Worm (Caenorhabditis elegans) whole organism, young adult: Measurements from ENCODE around the gene wrb-1.

Experiments used
- B0336.3 ChIP-seq: fragments of 200-800 bp; sonication (Bioruptor generic); IDR thresholded peaks from 2 replicates; pipeline ENCODE4 v1.3.6; 2022; ENCODE audit warnings: missing genetic modification characterization, missing compliant biosample characterization
- C17E4.6 ChIP-seq: fragments of 200-800 bp; sonication (Bioruptor generic); IDR thresholded peaks from 2 replicates; pipeline ENCODE4 v1.3.6; 2022; ENCODE audit warnings: missing genetic modification reagents, missing genetic modification characterization, missing compliant biosample characterization
- F33H1.4 ChIP-seq: fragments of 200-800 bp; sonication (Bioruptor generic); IDR thresholded peaks from 2 replicates; pipeline ENCODE4 v1.3.6; 2022; ENCODE audit warnings: missing genetic modification reagents, missing genetic modification characterization, missing compliant biosample characterization
- F37B4.10 ChIP-seq: fragments of 200-800 bp; sonication (Bioruptor generic); IDR thresholded peaks from 2 replicates; pipeline ENCODE4 v1.3.6; 2022; ENCODE audit warnings: missing genetic modification characterization, missing compliant biosample characterization
- K12H6.12 ChIP-seq: fragments of 200-800 bp; sonication (Bioruptor generic); optimal IDR thresholded peaks from 2 replicates; lab custom pipeline; 2018; ENCODE audit warnings: mild to moderate bottlenecking, missing genetic modification characterization, missing compliant biosample characterization
- T07F8.4 ChIP-seq: sonication (generic microtip); optimal IDR thresholded peaks from 2 replicates; lab custom pipeline; 2016; ENCODE audit warnings: mild to moderate bottlenecking, missing genetic modification characterization, moderate library complexity, missing compliant biosample characterization
- Y56A3A.18 ChIP-seq: fragments of 200-800 bp; sonication (Bioruptor generic); IDR thresholded peaks from 2 replicates; pipeline ENCODE4 v1.3.6; 2022; ENCODE audit warnings: missing genetic modification reagents, missing genetic modification characterization, missing compliant biosample characterization
- Y67H2A.10 ChIP-seq: fragments of 200-800 bp; sonication (Bioruptor generic); conservative IDR thresholded peaks from 2 replicates; pipeline ENCODE4 v1.3.6; 2022; ENCODE audit warnings: missing genetic modification reagents, missing genetic modification characterization, missing compliant biosample characterization
- ama-1 ChIP-seq, 3 experiments: fragments of 150-350 bp in 1 of 3; sonication (generic microtip) in 2 of 3; optimal IDR thresholded peaks; 2 replicates each; lab custom pipeline; 2014 to 2018; ENCODE audit warnings: missing biosample characterization in 2 of 3, missing genetic modification characterization in 2 of 3, missing genetic modification reagents in 2 of 3
- aptf-2 ChIP-seq: fragments of 200-800 bp; sonication (Bioruptor generic); conservative IDR thresholded peaks from 2 replicates; pipeline ENCODE4 v1.3.6; 2022; ENCODE audit warnings: missing genetic modification reagents, missing genetic modification characterization, missing compliant biosample characterization
- atf-7 ChIP-seq: sonication (generic microtip); optimal IDR thresholded peaks from 2 replicates; lab custom pipeline; 2017; ENCODE audit warnings: mild to moderate bottlenecking, missing genetic modification characterization, missing compliant biosample characterization
- athp-1 ChIP-seq: sonication (generic microtip); optimal IDR thresholded peaks from 2 replicates; lab custom pipeline; 2017; ENCODE audit warnings: mild to moderate bottlenecking, missing genetic modification characterization, missing compliant biosample characterization
- attf-3 ChIP-seq: fragments of 200-800 bp; sonication (Bioruptor generic); conservative IDR thresholded peaks from 2 replicates; pipeline ENCODE4 v1.3.6; 2022; ENCODE audit warnings: missing genetic modification reagents, missing genetic modification characterization, missing compliant biosample characterization
- attf-6 ChIP-seq: fragments of 200-800 bp; sonication (Bioruptor generic); IDR thresholded peaks from 2 replicates; pipeline ENCODE4 v1.3.6; 2022; ENCODE audit warnings: missing genetic modification reagents, missing genetic modification characterization, missing compliant biosample characterization
- bed-1 ChIP-seq: fragments of 200-800 bp; sonication (Bioruptor generic); IDR thresholded peaks from 2 replicates; pipeline ENCODE4 v1.3.6; 2022; ENCODE audit warnings: missing genetic modification reagents, missing genetic modification characterization, missing compliant biosample characterization
- bed-2 ChIP-seq: fragments of 200-800 bp; sonication (Bioruptor generic); IDR thresholded peaks from 2 replicates; pipeline ENCODE4 v1.3.6; 2022; ENCODE audit warnings: missing genetic modification reagents, missing genetic modification characterization, missing compliant biosample characterization
- ccch-3 ChIP-seq: fragments of 200-800 bp; sonication (Bioruptor generic); optimal IDR thresholded peaks from 2 replicates; lab custom pipeline; 2018; ENCODE audit warnings: mild to moderate bottlenecking, missing genetic modification characterization, missing compliant biosample characterization
- cebp-1 ChIP-seq, 2 experiments: fragments of 200-800 bp in 1 of 2; sonication (Bioruptor generic) in 1 of 2; sonication (generic microtip) in 1 of 2; IDR thresholded peaks in 1 of 2; optimal IDR thresholded peaks in 1 of 2; 2 replicates each; pipeline versions ENCODE4 v1.3.6 to Lab custom; 2017 to 2022; ENCODE audit warnings: missing compliant biosample characterization in 2 of 2, missing genetic modification characterization in 2 of 2, mild to moderate bottlenecking in 1 of 2, missing genetic modification reagents in 1 of 2, moderate library complexity in 1 of 2
- ceh-27 ChIP-seq: fragments of 200-800 bp; sonication (Bioruptor generic); optimal IDR thresholded peaks from 2 replicates; lab custom pipeline; 2018; ENCODE audit warnings: mild to moderate bottlenecking, missing genetic modification characterization, moderate library complexity, missing compliant biosample characterization
- ceh-40 ChIP-seq: fragments of 200-800 bp; sonication (Bioruptor generic); IDR thresholded peaks from 2 replicates; pipeline ENCODE4 v1.3.6; 2022; ENCODE audit warnings: missing genetic modification characterization, missing compliant biosample characterization
- ceh-91 ChIP-seq: fragments of 200-800 bp; sonication (Bioruptor generic); IDR thresholded peaks from 2 replicates; pipeline ENCODE4 v1.3.6; 2022; ENCODE audit warnings: missing genetic modification reagents, missing genetic modification characterization, missing compliant biosample characterization
- chd-7 ChIP-seq: sonication (generic microtip); optimal IDR thresholded peaks from 2 replicates; lab custom pipeline; 2016; ENCODE audit warnings: mild to moderate bottlenecking, missing genetic modification characterization, moderate library complexity, missing compliant biosample characterization
- dpff-1 ChIP-seq: sonication (generic microtip); optimal IDR thresholded peaks from 2 replicates; lab custom pipeline; 2017; ENCODE audit warnings: mild to moderate bottlenecking, missing genetic modification characterization, missing compliant biosample characterization
- efl-1 ChIP-seq: fragments of 150-350 bp; optimal IDR thresholded peaks from 2 replicates; lab custom pipeline; 2014; ENCODE audit warnings: missing biosample characterization, missing genetic modification reagents, missing genetic modification characterization
- egl-18 ChIP-seq: fragments of 200-800 bp; sonication (Bioruptor generic); IDR thresholded peaks from 2 replicates; pipeline ENCODE4 v1.3.6; 2022; ENCODE audit warnings: missing genetic modification reagents, missing genetic modification characterization, missing compliant biosample characterization
- egl-44 ChIP-seq: fragments of 200-800 bp; sonication (Bioruptor generic); IDR thresholded peaks from 2 replicates; pipeline ENCODE4 v1.3.6; 2022; ENCODE audit warnings: missing genetic modification reagents, missing genetic modification characterization, missing compliant biosample characterization
- ekl-4 ChIP-seq: fragments of 200-800 bp; sonication (Bioruptor generic); IDR thresholded peaks from 2 replicates; pipeline ENCODE4 v1.3.6; 2022; ENCODE audit warnings: missing genetic modification reagents, missing genetic modification characterization, missing compliant biosample characterization
- gei-17 ChIP-seq: fragments of 200-800 bp; sonication (Bioruptor generic); optimal IDR thresholded peaks from 2 replicates; lab custom pipeline; 2018; ENCODE audit warnings: mild to moderate bottlenecking, missing genetic modification characterization, missing compliant biosample characterization
- hrde-1 ChIP-seq: sonication (generic microtip); optimal IDR thresholded peaks from 2 replicates; lab custom pipeline; 2016; ENCODE audit warnings: missing genetic modification characterization, mild to moderate bottlenecking, missing compliant biosample characterization, moderate library complexity, missing genotype, missing genetic modification reagents, borderline replicate concordance
- hsf-1 ChIP-seq: fragments of 200-800 bp; sonication (Bioruptor generic); IDR thresholded peaks from 2 replicates; pipeline ENCODE4 v1.3.6; 2022; ENCODE audit warnings: missing genetic modification reagents, missing genetic modification characterization, missing compliant biosample characterization
- let-526 ChIP-seq: fragments of 200-800 bp; sonication (Bioruptor generic); IDR thresholded peaks from 2 replicates; pipeline ENCODE4 v1.3.6; 2022; ENCODE audit warnings: missing genetic modification reagents, missing genetic modification characterization, missing compliant biosample characterization
- lin-26 ChIP-seq: fragments of 200-800 bp; sonication (Bioruptor generic); IDR thresholded peaks from 2 replicates; pipeline ENCODE4 v1.3.6; 2022; ENCODE audit warnings: missing genetic modification reagents, missing genetic modification characterization, missing compliant biosample characterization
- lin-40 ChIP-seq: sonication (generic microtip); optimal IDR thresholded peaks from 2 replicates; lab custom pipeline; 2016; ENCODE audit warnings: missing genetic modification characterization, mild to moderate bottlenecking, missing compliant biosample characterization, missing genotype, missing genetic modification reagents
- lsy-27 ChIP-seq: sonication (generic microtip); optimal IDR thresholded peaks from 2 replicates; lab custom pipeline; 2017; ENCODE audit warnings: missing genetic modification characterization, mild to moderate bottlenecking, missing compliant biosample characterization, antibody characterized with exemption, missing genotype, borderline replicate concordance; ENCODE audit not compliant: insufficient read depth
- mcd-1 ChIP-seq: fragments of 200-800 bp; sonication (Bioruptor generic); IDR thresholded peaks from 2 replicates; pipeline ENCODE4 v1.3.6; 2022; ENCODE audit warnings: missing genetic modification reagents, missing genetic modification characterization, missing compliant biosample characterization
- nfya-2 ChIP-seq: fragments of 200-800 bp; sonication (Bioruptor generic); IDR thresholded peaks from 2 replicates; pipeline ENCODE4 v1.3.6; 2022; ENCODE audit warnings: missing genetic modification reagents, missing genetic modification characterization, missing compliant biosample characterization
- nhr-179 ChIP-seq: sonication (generic microtip); optimal IDR thresholded peaks from 2 replicates; lab custom pipeline; 2016; ENCODE audit warnings: mild to moderate bottlenecking, missing genetic modification characterization, missing compliant biosample characterization
- nhr-90 ChIP-seq: sonication (generic microtip); optimal IDR thresholded peaks from 2 replicates; lab custom pipeline; 2016; ENCODE audit warnings: missing genotype, mild to moderate bottlenecking, missing genetic modification characterization, missing compliant biosample characterization
- rpc-1 ChIP-seq, 2 experiments: fragments of 150-350 bp in 1 of 2; sonication (generic microtip) in 1 of 2; optimal IDR thresholded peaks; 2 replicates each; lab custom pipeline; 2014 to 2018; ENCODE audit warnings: missing biosample characterization in 1 of 2, missing genetic modification characterization in 1 of 2, missing genetic modification reagents in 1 of 2, missing genotype in 1 of 2
- sdz-38 ChIP-seq: sonication (generic microtip); optimal IDR thresholded peaks from 2 replicates; lab custom pipeline; 2016; ENCODE audit warnings: missing genotype, missing genetic modification characterization, missing compliant biosample characterization
- somi-1 ChIP-seq: fragments of 200-800 bp; sonication (Bioruptor generic); optimal IDR thresholded peaks from 2 replicates; lab custom pipeline; 2018; ENCODE audit warnings: mild to moderate bottlenecking, missing genetic modification characterization, missing compliant biosample characterization
- sptf-2 ChIP-seq: fragments of 200-800 bp; sonication (Bioruptor generic); optimal IDR thresholded peaks from 2 replicates; lab custom pipeline; 2018; ENCODE audit warnings: mild to moderate bottlenecking, missing genetic modification characterization, missing compliant biosample characterization
- tlf-1 ChIP-seq: fragments of 200-800 bp; sonication (Bioruptor generic); optimal IDR thresholded peaks from 2 replicates; lab custom pipeline; 2018; ENCODE audit warnings: mild to moderate bottlenecking, missing genetic modification characterization, missing compliant biosample characterization
- unc-62 ChIP-seq: fragments of 150-350 bp; optimal IDR thresholded peaks from 2 replicates; lab custom pipeline; 2014; ENCODE audit warnings: missing biosample characterization, missing genetic modification reagents, missing genetic modification characterization
- xnd-1 ChIP-seq: sonication (generic microtip); optimal IDR thresholded peaks from 2 replicates; lab custom pipeline; 2016; ENCODE audit warnings: missing genotype, missing genetic modification reagents, missing genetic modification characterization, missing compliant biosample characterization
- ztf-18 ChIP-seq: sonication (generic microtip); optimal IDR thresholded peaks from 2 replicates; lab custom pipeline; 2016; ENCODE audit warnings: missing genotype, mild to moderate bottlenecking, missing genetic modification characterization, missing compliant biosample characterization
- ztf-22 ChIP-seq: fragments of 200-800 bp; sonication (Bioruptor generic); optimal IDR thresholded peaks from 2 replicates; lab custom pipeline; 2018; ENCODE audit warnings: mild to moderate bottlenecking, missing genetic modification characterization, moderate library complexity, missing compliant biosample characterization

Gene wrb-1

DNA sequence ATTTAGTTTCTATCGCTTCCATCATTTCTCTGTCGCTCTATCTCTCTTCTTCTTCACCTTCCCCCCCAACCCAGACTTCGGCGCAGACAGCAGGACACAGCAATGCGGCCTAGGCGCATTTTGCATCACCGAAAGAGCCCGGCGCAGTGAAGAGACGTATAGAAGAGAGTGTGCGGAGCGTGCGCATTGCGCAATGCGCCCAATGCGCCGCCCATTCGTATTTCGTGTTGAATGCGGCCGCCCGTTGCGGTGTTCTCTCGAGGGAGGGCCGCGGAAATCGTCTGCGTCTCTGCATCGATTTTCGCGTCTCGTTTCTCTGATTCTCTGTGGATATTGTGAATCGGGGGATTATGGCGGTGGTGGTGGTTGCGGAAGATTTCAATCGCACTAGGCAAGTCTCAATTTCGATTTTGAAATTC lies 44.5 kb upstream of the wrb-1 start (continued):
- 0 out of 2 replicates have a peak, but pooled peaks have one; percentile 34 for TF ChIP-seq ceh-91 (GFP tag; lab: Robert Waterston, UW)
- no peak for TF ChIP-seq rpc-1 (optimal IDR thresholded peaks at IDR 0.05; lab: Kevin White, UChicago)
- no peak for TF ChIP-seq rpc-1 (tag; optimal IDR thresholded peaks at IDR 0.05; lab: Kevin White, UChicago)
- peak; percentile 83 for TF ChIP-seq sptf-2 (GFP tag; lab: Kevin White, UChicago)
- peak; percentile 66; the same call in 1 of the 2 replicates for TF ChIP-seq attf-6 (GFP tag; lab: Robert Waterston, UW)
- TF ChIP-seq egl-18 = peak; percentile 91
- peak; percentile 99 for TF ChIP-seq ztf-22
- peak; percentile 86 for TF ChIP-seq bed-2 (GFP tag; lab: Robert Waterston, UW)
- no peak for TF ChIP-seq sdz-38 (tag; lab: Kevin White, UChicago)
- peak; percentile 81 for TF ChIP-seq T07F8.4 (tag; lab: Kevin White, UChicago)
- TF ChIP-seq B0336.3 (GFP tag; lab: Robert Waterston, UW) = peak; percentile 100
- peak; percentile 94 for TF ChIP-seq lin-26 (GFP tag; lab: Robert Waterston, UW)
- TF ChIP-seq tlf-1 (GFP tag; lab: Kevin White, UChicago) = peak; percentile 97
- TF ChIP-seq ccch-3 (GFP tag; lab: Kevin White, UChicago) = peak; percentile 19
- no peak for TF ChIP-seq xnd-1 (tag; lab: Kevin White, UChicago)
- TF ChIP-seq mcd-1 = peak; percentile 95
- TF ChIP-seq nfya-2 (GFP tag; lab: Robert Waterston, UW) = no peak
- TF ChIP-seq cebp-1 (GFP tag; IDR thresholded peaks at IDR 0.05; lab: Robert Waterston, UW) = peak; percentile 91
- TF ChIP-seq cebp-1 (tag; optimal IDR thresholded peaks at IDR 0.05; lab: Kevin White, UChicago) = peak; percentile 99
- TF ChIP-seq ama-1 (optimal IDR thresholded peaks at IDR 0.05; lab: Kevin White, UChicago) = no peak
- peak in 1 of 2 experiments; percentile 58 for TF ChIP-seq ama-1 (GFP tag; optimal IDR thresholded peaks at IDR 0.05; lab: Kevin White, UChicago)
- peak; percentile 99 for TF ChIP-seq lin-40 (tag; lab: Kevin White, UChicago)
- peak; percentile 35 for TF ChIP-seq efl-1 (GFP tag; lab: Kevin White, UChicago)
- peak; percentile 97 for TF ChIP-seq dpff-1 (tag; lab: Kevin White, UChicago)
- 0 out of 2 replicates have a peak, but pooled peaks have one; percentile 61 for TF ChIP-seq aptf-2 (GFP tag; lab: Robert Waterston, UW)
- no peak for TF ChIP-seq lsy-27 (tag; lab: Kevin White, UChicago)
- TF ChIP-seq atf-7 (tag; lab: Kevin White, UChicago) = peak; percentile 100
- peak; percentile 100 for TF ChIP-seq K12H6.12 (tag; lab: Kevin White, UChicago)
- no peak for TF ChIP-seq bed-1
- TF ChIP-seq unc-62 (GFP tag; lab: Kevin White, UChicago) = no peak
- peak; percentile 83 for TF ChIP-seq ztf-18
- TF ChIP-seq gei-17 = peak; percentile 94
- peak; percentile 82 for TF ChIP-seq Y67H2A.10
- TF ChIP-seq somi-1 (GFP tag; lab: Kevin White, UChicago) = peak; percentile 99
- TF ChIP-seq ceh-40 (GFP tag; lab: Robert Waterston, UW) = no peak
- TF ChIP-seq C17E4.6 = peak; percentile 79; the same call in 1 of the 2 replicates
- peak; percentile 98 for TF ChIP-seq nhr-90 (tag; lab: Kevin White, UChicago)
- TF ChIP-seq hsf-1 (GFP tag; lab: Robert Waterston, UW) = peak; percentile 68; the same call in 1 of the 2 replicates
- TF ChIP-seq let-526 (GFP tag; lab: Robert Waterston, UW) = peak; percentile 96
- TF ChIP-seq ekl-4 (GFP tag; lab: Robert Waterston, UW) = peak; percentile 98
- peak; percentile 58 for TF ChIP-seq F33H1.4 (GFP tag; lab: Robert Waterston, UW)
- peak; percentile 96 for TF ChIP-seq Y56A3A.18 (GFP tag; lab: Robert Waterston, UW)
- TF ChIP-seq attf-3 (GFP tag; lab: Robert Waterston, UW) = peak; percentile 59
- peak; percentile 100 for TF ChIP-seq chd-7 (tag; lab: Kevin White, UChicago)
- no peak for TF ChIP-seq hrde-1 (tag; lab: Kevin White, UChicago)
- peak; percentile 98 for TF ChIP-seq egl-44
- peak; percentile 72 for TF ChIP-seq nhr-179
- peak; percentile 97 for TF ChIP-seq athp-1
- TF ChIP-seq ceh-27 (GFP tag; lab: Kevin White, UChicago) = peak; percentile 97
- peak; percentile 98 for TF ChIP-seq F37B4.10 (GFP tag; lab: Robert Waterston, UW)
